Worm (Caenorhabditis elegans) whole organism, early embryonic: ENCODE results near the gene clec-247.
"Not testable (repeated sequence)": the region's sequence is repeated elsewhere in the genome, so short reads cannot be mapped to it uniquely, and the experiment has no call there.

Experiments used
- B0310.2 ChIP-seq: sonication (generic microtip); optimal IDR thresholded peaks from 2 replicates; lab custom pipeline; 2016; ENCODE audit warnings: mild to moderate bottlenecking, missing genetic modification characterization, missing compliant biosample characterization
- F13C5.2 ChIP-seq: sonication (generic microtip); optimal IDR thresholded peaks from 2 replicates; lab custom pipeline; 2017; ENCODE audit warnings: mild to moderate bottlenecking, missing genetic modification characterization, inconsistent platforms, missing compliant biosample characterization
- aly-1 ChIP-seq: sonication (generic microtip); optimal IDR thresholded peaks from 2 replicates; lab custom pipeline; 2016; ENCODE audit warnings: missing genetic modification characterization, missing compliant biosample characterization
- ama-1 ChIP-seq: fragments of 150-350 bp; optimal IDR thresholded peaks from 2 replicates; lab custom pipeline; 2014
- ceh-13 ChIP-seq: fragments of 200-800 bp; sonication (Bioruptor generic); optimal IDR thresholded peaks from 2 replicates; lab custom pipeline; 2018; ENCODE audit warnings: mild to moderate bottlenecking, missing genetic modification characterization, missing compliant biosample characterization
- ceh-36 ChIP-seq: sonication (generic microtip); optimal IDR thresholded peaks from 2 replicates; lab custom pipeline; 2016; ENCODE audit warnings: missing genetic modification characterization, inconsistent platforms, missing compliant biosample characterization
- ets-7 ChIP-seq: sonication (generic microtip); optimal IDR thresholded peaks from 2 replicates; lab custom pipeline; 2016; ENCODE audit warnings: missing genotype, missing genetic modification characterization, missing compliant biosample characterization
- flt-1 ChIP-seq: fragments of 200-800 bp; sonication (Bioruptor generic); IDR thresholded peaks from 2 replicates; pipeline ENCODE4 v1.3.6; 2022; ENCODE audit warnings: missing genetic modification characterization, missing compliant biosample characterization
- hmbx-1 ChIP-seq: sonication (generic microtip); optimal IDR thresholded peaks from 2 replicates; lab custom pipeline; 2016; ENCODE audit warnings: mild to moderate bottlenecking, missing genetic modification characterization, missing compliant biosample characterization
- hmg-4 ChIP-seq: fragments of 200-800 bp; sonication (Bioruptor generic); optimal IDR thresholded peaks from 2 replicates; lab custom pipeline; 2018; ENCODE audit warnings: mild to moderate bottlenecking, missing genetic modification characterization, missing compliant biosample characterization
- hnd-1 ChIP-seq: sonication (generic microtip); optimal IDR thresholded peaks from 2 replicates; lab custom pipeline; 2016; ENCODE audit warnings: missing genetic modification characterization, missing compliant biosample characterization
- pes-1 ChIP-seq: fragments of 200-800 bp; sonication (Bioruptor generic); IDR thresholded peaks from 2 replicates; pipeline ENCODE4 v1.3.6; 2022; ENCODE audit warnings: missing genetic modification reagents, missing genetic modification characterization, missing compliant biosample characterization
- scrt-1 ChIP-seq: fragments of 200-800 bp; sonication (Bioruptor generic); IDR thresholded peaks from 2 replicates; pipeline ENCODE4 v1.3.6; 2022; ENCODE audit warnings: missing genetic modification characterization, missing compliant biosample characterization
- sea-1 ChIP-seq: fragments of 200-800 bp; sonication (Bioruptor generic); conservative IDR thresholded peaks from 2 replicates; pipeline ENCODE4 v1.3.6; 2022; ENCODE audit warnings: missing genetic modification characterization, missing compliant biosample characterization
- tbx-11 ChIP-seq: fragments of 200-800 bp; sonication (Bioruptor generic); IDR thresholded peaks from 2 replicates; pipeline ENCODE4 v1.3.6; 2022; ENCODE audit warnings: missing genetic modification characterization, missing compliant biosample characterization
- tbx-37 ChIP-seq: fragments of 200-800 bp; sonication (Bioruptor generic); conservative IDR thresholded peaks from 2 replicates; pipeline ENCODE4 v1.3.6; 2022; ENCODE audit warnings: missing genetic modification reagents, missing genetic modification characterization, missing compliant biosample characterization
- tra-4 ChIP-seq: sonication (generic microtip); optimal IDR thresholded peaks from 2 replicates; lab custom pipeline; 2017; ENCODE audit warnings: missing genetic modification characterization, missing compliant biosample characterization

Gene clec-247

ce11 chrV:18269885-18270284 lies 12.8 kb upstream of the clec-247 start, which contains the start of gene skr-6:
Gene skr-6, minus strand, starts transcription at chrV:18269985.
- TF ChIP-seq ets-7, result no peak
- no peak for TF ChIP-seq hnd-1 (tag; lab: Kevin White, UChicago)
- no peak for TF ChIP-seq tbx-11 (GFP tag; lab: Robert Waterston, UW)
- no peak for TF ChIP-seq ceh-36
- no peak for TF ChIP-seq aly-1 (tag; lab: Kevin White, UChicago)
- TF ChIP-seq hmg-4, result no peak
- no peak for TF ChIP-seq pes-1
- no peak for TF ChIP-seq tbx-37 (GFP tag; lab: Robert Waterston, UW)
- no peak for TF ChIP-seq flt-1
- TF ChIP-seq ceh-13 (GFP tag; lab: Kevin White, UChicago), result no peak
- TF ChIP-seq scrt-1 (GFP tag; lab: Robert Waterston, UW), result no peak
- no peak for TF ChIP-seq ama-1 (lab: Kevin White, UChicago)
- TF ChIP-seq sea-1, result no peak
- TF ChIP-seq hmbx-1 (tag; lab: Kevin White, UChicago), result no peak
- TF ChIP-seq tra-4 (tag; lab: Kevin White, UChicago), result no peak
- no peak for TF ChIP-seq F13C5.2 (tag; lab: Kevin White, UChicago)
- TF ChIP-seq B0310.2 (tag; lab: Kevin White, UChicago), result no peak

DNA sequence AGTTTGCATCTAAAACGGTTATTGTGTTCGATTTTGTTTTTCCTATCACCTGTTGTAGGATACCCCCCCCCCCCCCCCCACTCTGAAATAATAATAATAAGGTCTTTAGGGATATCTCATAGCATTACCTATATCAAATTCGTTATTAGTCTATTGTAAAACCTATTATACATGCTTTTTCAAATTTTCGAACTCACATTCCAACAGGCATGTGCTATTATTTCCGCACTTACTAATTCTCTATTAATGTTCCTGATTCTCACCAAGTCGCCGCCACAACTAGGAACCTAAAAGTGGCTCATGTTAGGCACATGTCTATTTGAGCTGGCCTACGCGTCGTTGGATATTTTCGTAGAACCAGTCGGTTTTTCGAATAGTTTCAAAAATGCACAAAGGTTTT lies 12.3 kb upstream of the clec-247 start, which contains the start of gene Y37H2C.4:
TSS of gene Y37H2C.4 (plus strand) at position 301 of the 400 bp plus-strand sequence.
- TF ChIP-seq tbx-37 (GFP tag; lab: Robert Waterston, UW), result no peak
- TF ChIP-seq scrt-1 (GFP tag; lab: Robert Waterston, UW), result no peak
- TF ChIP-seq sea-1, result no peak
- TF ChIP-seq F13C5.2 (tag; lab: Kevin White, UChicago), result no peak

DNA sequence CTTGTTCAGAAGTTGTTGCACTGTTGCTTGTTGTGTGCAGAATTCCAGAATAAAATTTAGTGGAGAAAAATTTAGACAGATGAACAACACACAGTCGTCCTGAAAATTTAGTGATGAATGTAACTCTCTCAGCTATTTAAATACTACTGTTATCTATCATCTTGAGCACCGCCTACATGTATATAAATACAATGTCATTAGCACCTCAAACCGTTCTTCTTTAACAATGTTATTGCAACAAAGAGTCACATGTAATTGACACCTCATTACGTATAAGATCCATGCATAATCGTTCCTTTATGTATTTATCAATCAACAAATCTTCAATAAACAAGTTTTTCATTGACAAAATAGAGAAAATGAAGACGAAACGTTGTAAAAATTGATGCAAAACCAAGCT lies 1.9 kb upstream of the clec-247 start, which contains the start of gene Y51A2A.16:
TSS of gene Y51A2A.16 (minus strand) at position 101 of the 400 bp plus-strand sequence.
- TF ChIP-seq flt-1 (no peak), sea-1 (no peak), ets-7 (no peak), hmbx-1 (tag; lab: Kevin White, UChicago) (no peak), tbx-11 (GFP tag; lab: Robert Waterston, UW) (no peak), B0310.2 (tag; lab: Kevin White, UChicago) (no peak), pes-1 (no peak), scrt-1 (GFP tag; lab: Robert Waterston, UW) (no peak), hnd-1 (tag; lab: Kevin White, UChicago) (no peak), ama-1 (lab: Kevin White, UChicago) (no peak), ceh-13 (GFP tag; lab: Kevin White, UChicago) (no peak), hmg-4 (no peak), tbx-37 (GFP tag; lab: Robert Waterston, UW) (no peak), F13C5.2 (tag; lab: Kevin White, UChicago) (no peak), ceh-36 (no peak)

DNA sequence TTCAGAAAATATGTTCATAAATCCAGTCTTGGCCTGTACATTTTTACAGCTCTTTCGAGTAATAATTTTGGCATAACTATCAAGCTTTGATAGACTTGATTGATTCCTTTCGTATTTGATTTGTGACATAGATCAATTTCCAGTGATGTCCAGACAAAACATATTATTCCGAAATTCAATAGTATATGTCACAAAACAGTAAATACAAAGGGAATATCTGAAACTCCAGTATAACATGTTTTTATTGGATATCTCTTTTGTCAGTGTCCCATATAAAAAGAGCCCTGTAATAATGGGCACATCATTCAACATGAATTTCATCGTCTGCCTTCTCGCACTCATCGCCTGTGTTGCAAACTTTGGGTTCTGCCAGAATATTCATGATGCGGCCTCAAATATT lies 7.9 kb downstream of the clec-247 start, which contains the start of gene Y51A2A.4:
TSS of gene Y51A2A.4 (plus strand) at position 301 of the 400 bp plus-strand sequence.
- no peak for TF ChIP-seq pes-1
- TF ChIP-seq tbx-11 (GFP tag; lab: Robert Waterston, UW), result no peak
- TF ChIP-seq hmg-4, result no peak
- no peak for TF ChIP-seq ceh-36
- no peak for TF ChIP-seq ceh-13 (GFP tag; lab: Kevin White, UChicago)
- no peak for TF ChIP-seq B0310.2 (tag; lab: Kevin White, UChicago)
- TF ChIP-seq ama-1 (lab: Kevin White, UChicago), result no peak
- TF ChIP-seq flt-1, result no peak

ce11 chrV:18292295-18292694 lies 9.6 kb downstream of the clec-247 start, which contains the start of gene Y51A2A.12:
Gene Y51A2A.12, plus strand, starts transcription at chrV:18292595.
- TF ChIP-seq ets-7, result no peak
- no peak for TF ChIP-seq pes-1
- no peak for TF ChIP-seq hnd-1 (tag; lab: Kevin White, UChicago)
- TF ChIP-seq tbx-11 (GFP tag; lab: Robert Waterston, UW), result no peak
- no peak for TF ChIP-seq sea-1
- no peak for TF ChIP-seq scrt-1 (GFP tag; lab: Robert Waterston, UW)

- no peak for TF ChIP-seq ceh-36
- no peak for TF ChIP-seq pes-1
- no peak for TF ChIP-seq ets-7
- TF ChIP-seq aly-1 (tag; lab: Kevin White, UChicago), result no peak
- TF ChIP-seq F13C5.2 (tag; lab: Kevin White, UChicago), result no peak
- TF ChIP-seq tbx-37 (GFP tag; lab: Robert Waterston, UW), result no peak
- no peak for TF ChIP-seq hmg-4
- TF ChIP-seq tra-4 (tag; lab: Kevin White, UChicago), result no peak
- no peak for TF ChIP-seq ceh-13 (GFP tag; lab: Kevin White, UChicago)
- no peak for TF ChIP-seq flt-1
Measured at ce11 chrV:18298506-18298905, 15.8 kb downstream of the clec-247 start, which contains the start of gene Y51A2A.5. Gene Y51A2A.5, plus strand, starts transcription at chrV:18298806.

- TF ChIP-seq hmg-4 (no peak), hmbx-1 (tag; lab: Kevin White, UChicago) (no peak), hnd-1 (tag; lab: Kevin White, UChicago) (no peak), scrt-1 (GFP tag; lab: Robert Waterston, UW) (no peak), tbx-11 (GFP tag; lab: Robert Waterston, UW) (no peak)
Measured at ce11 chrV:18299313-18299712, 16.6 kb downstream of the clec-247 start.

- TF ChIP-seq hmg-4, pes-1, ets-7: not testable (repeated sequence)
Measured at ce11 chrV:18302414-18302813, 19.7 kb downstream of the clec-247 start, which contains the start of gene Y51A2A.6. Gene Y51A2A.6, plus strand, starts transcription at chrV:18302714.

ce11 chrV:18318312-18318711 lies 35.6 kb downstream of the clec-247 start, which contains the start of gene fbxb-119:
Gene fbxb-119, plus strand, starts transcription at chrV:18318612.
- TF ChIP-seq ceh-13 (GFP tag; lab: Kevin White, UChicago) (no peak), hnd-1 (tag; lab: Kevin White, UChicago) (no peak), ama-1 (lab: Kevin White, UChicago) (no peak), ets-7 (no peak), sea-1 (no peak), pes-1 (no peak), tbx-37 (GFP tag; lab: Robert Waterston, UW) (no peak), hmbx-1 (tag; lab: Kevin White, UChicago) (no peak), F13C5.2 (tag; lab: Kevin White, UChicago) (no peak), aly-1 (tag; lab: Kevin White, UChicago) (no peak), B0310.2 (tag; lab: Kevin White, UChicago) (no peak), scrt-1 (GFP tag; lab: Robert Waterston, UW) (no peak)
